Worm (Caenorhabditis elegans) whole organism, early embryonic: Measurements from ENCODE around the gene pmp-4.

ENCODE experiments used
- B0310.2 ChIP-seq: sonication (generic microtip); optimal IDR thresholded peaks from 2 replicates; lab custom pipeline; 2016; ENCODE audit warnings: mild to moderate bottlenecking, missing genetic modification characterization, missing compliant biosample characterization
- F13C5.2 ChIP-seq: sonication (generic microtip); optimal IDR thresholded peaks from 2 replicates; lab custom pipeline; 2017; ENCODE audit warnings: mild to moderate bottlenecking, missing genetic modification characterization, inconsistent platforms, missing compliant biosample characterization
- aly-1 ChIP-seq: sonication (generic microtip); optimal IDR thresholded peaks from 2 replicates; lab custom pipeline; 2016; ENCODE audit warnings: missing genetic modification characterization, missing compliant biosample characterization
- ama-1 ChIP-seq: fragments of 150-350 bp; optimal IDR thresholded peaks from 2 replicates; lab custom pipeline; 2014
- ceh-13 ChIP-seq: fragments of 200-800 bp; sonication (Bioruptor generic); optimal IDR thresholded peaks from 2 replicates; lab custom pipeline; 2018; ENCODE audit warnings: mild to moderate bottlenecking, missing genetic modification characterization, missing compliant biosample characterization
- ceh-36 ChIP-seq: sonication (generic microtip); optimal IDR thresholded peaks from 2 replicates; lab custom pipeline; 2016; ENCODE audit warnings: missing genetic modification characterization, inconsistent platforms, missing compliant biosample characterization
- ets-7 ChIP-seq: sonication (generic microtip); optimal IDR thresholded peaks from 2 replicates; lab custom pipeline; 2016; ENCODE audit warnings: missing genotype, missing genetic modification characterization, missing compliant biosample characterization
- flt-1 ChIP-seq: fragments of 200-800 bp; sonication (Bioruptor generic); IDR thresholded peaks from 2 replicates; pipeline ENCODE4 v1.3.6; 2022; ENCODE audit warnings: missing genetic modification characterization, missing compliant biosample characterization
- hmbx-1 ChIP-seq: sonication (generic microtip); optimal IDR thresholded peaks from 2 replicates; lab custom pipeline; 2016; ENCODE audit warnings: mild to moderate bottlenecking, missing genetic modification characterization, missing compliant biosample characterization
- hmg-4 ChIP-seq: fragments of 200-800 bp; sonication (Bioruptor generic); optimal IDR thresholded peaks from 2 replicates; lab custom pipeline; 2018; ENCODE audit warnings: mild to moderate bottlenecking, missing genetic modification characterization, missing compliant biosample characterization
- hnd-1 ChIP-seq: sonication (generic microtip); optimal IDR thresholded peaks from 2 replicates; lab custom pipeline; 2016; ENCODE audit warnings: missing genetic modification characterization, missing compliant biosample characterization
- pes-1 ChIP-seq: fragments of 200-800 bp; sonication (Bioruptor generic); IDR thresholded peaks from 2 replicates; pipeline ENCODE4 v1.3.6; 2022; ENCODE audit warnings: missing genetic modification reagents, missing genetic modification characterization, missing compliant biosample characterization
- scrt-1 ChIP-seq: fragments of 200-800 bp; sonication (Bioruptor generic); IDR thresholded peaks from 2 replicates; pipeline ENCODE4 v1.3.6; 2022; ENCODE audit warnings: missing genetic modification characterization, missing compliant biosample characterization
- sea-1 ChIP-seq: fragments of 200-800 bp; sonication (Bioruptor generic); conservative IDR thresholded peaks from 2 replicates; pipeline ENCODE4 v1.3.6; 2022; ENCODE audit warnings: missing genetic modification characterization, missing compliant biosample characterization
- tbx-11 ChIP-seq: fragments of 200-800 bp; sonication (Bioruptor generic); IDR thresholded peaks from 2 replicates; pipeline ENCODE4 v1.3.6; 2022; ENCODE audit warnings: missing genetic modification characterization, missing compliant biosample characterization
- tbx-37 ChIP-seq: fragments of 200-800 bp; sonication (Bioruptor generic); conservative IDR thresholded peaks from 2 replicates; pipeline ENCODE4 v1.3.6; 2022; ENCODE audit warnings: missing genetic modification reagents, missing genetic modification characterization, missing compliant biosample characterization
- tra-4 ChIP-seq: sonication (generic microtip); optimal IDR thresholded peaks from 2 replicates; lab custom pipeline; 2017; ENCODE audit warnings: missing genetic modification characterization, missing compliant biosample characterization

Gene pmp-4

ce11 chrIV:17440001-17440400, 34.6 kb upstream of the pmp-4 start, which contains the start of gene C06A12.19:
Gene C06A12.19, minus strand, starts transcription at chrIV:17440101.
- TF ChIP-seq F13C5.2 (tag; lab: Kevin White, UChicago) (no peak), ceh-13 (GFP tag; lab: Kevin White, UChicago) (no peak), tbx-11 (GFP tag; lab: Robert Waterston, UW) (no peak), pes-1 (GFP tag; lab: Robert Waterston, UW) (no peak), ceh-36 (no peak), hmbx-1 (tag; lab: Kevin White, UChicago) (no peak), tra-4 (no peak), scrt-1 (GFP tag; lab: Robert Waterston, UW) (no peak), flt-1 (no peak), B0310.2 (tag; lab: Kevin White, UChicago) (no peak)

DNA sequence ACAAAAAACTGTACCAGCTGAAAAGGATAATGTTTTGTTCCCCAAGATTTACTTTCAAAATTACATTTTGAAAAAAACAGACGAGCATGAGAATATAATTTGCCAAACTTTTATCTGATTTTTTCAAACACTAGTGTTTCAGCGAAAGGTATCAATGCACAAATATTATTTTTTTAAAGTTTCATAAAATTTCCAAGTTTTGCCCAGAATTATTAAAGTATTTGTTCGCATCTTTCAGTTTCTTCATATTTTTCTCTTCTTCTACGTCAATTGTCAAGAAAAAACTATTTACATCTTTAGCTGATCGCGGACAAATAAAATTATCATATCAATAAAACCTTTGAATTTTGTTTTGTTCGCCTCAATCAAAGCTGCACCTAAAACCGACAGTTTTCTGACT, 31.6 kb upstream of the pmp-4 start, which contains the start of gene C06A12.8:
C06A12.8 (plus strand) TSS at position 301 of the 400 bp plus-strand sequence.
- no peak for TF ChIP-seq scrt-1 (GFP tag; lab: Robert Waterston, UW)
- TF ChIP-seq ets-7 (tag; lab: Kevin White, UChicago): no peak
- TF ChIP-seq ama-1 (lab: Kevin White, UChicago): no peak
- no peak for TF ChIP-seq sea-1

DNA sequence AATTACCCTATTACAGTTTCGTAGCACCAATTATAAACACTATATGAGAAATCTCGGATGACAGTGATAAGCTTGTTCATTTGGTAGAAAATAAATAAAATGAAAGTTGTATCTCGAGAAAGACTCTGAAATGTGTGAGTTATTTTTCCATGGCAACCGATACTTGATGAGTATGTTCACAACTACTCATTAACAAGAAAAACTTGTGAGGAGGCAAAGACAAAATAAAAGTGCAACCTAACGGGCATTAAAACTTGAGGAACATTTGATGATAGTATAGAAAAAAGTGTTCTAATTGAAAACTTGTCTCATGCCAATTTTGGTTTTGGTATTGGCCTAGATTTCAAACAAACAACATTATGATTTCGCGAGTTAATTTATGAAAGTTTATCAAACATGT, 31.1 kb upstream of the pmp-4 start, which contains the start of gene gcy-27:
gcy-27 (minus strand) TSS at position 101 of the 400 bp plus-strand sequence.
- TF ChIP-seq ceh-36: no peak
- TF ChIP-seq tbx-11 (GFP tag; lab: Robert Waterston, UW): no peak
- TF ChIP-seq tra-4: no peak
- TF ChIP-seq hmg-4: no peak
- no peak for TF ChIP-seq aly-1
- no peak for TF ChIP-seq tbx-37 (GFP tag; lab: Robert Waterston, UW)
- TF ChIP-seq flt-1: no peak
- no peak for TF ChIP-seq hnd-1 (tag; lab: Kevin White, UChicago)
- no peak for TF ChIP-seq scrt-1 (GFP tag; lab: Robert Waterston, UW)
- TF ChIP-seq hmbx-1 (tag; lab: Kevin White, UChicago): no peak
- TF ChIP-seq B0310.2 (tag; lab: Kevin White, UChicago): no peak

- TF ChIP-seq tbx-11 (GFP tag; lab: Robert Waterston, UW) (no peak), hmg-4 (no peak), ets-7 (tag; lab: Kevin White, UChicago) (no peak), scrt-1 (GFP tag; lab: Robert Waterston, UW) (no peak), pes-1 (GFP tag; lab: Robert Waterston, UW) (no peak), hnd-1 (tag; lab: Kevin White, UChicago) (no peak), ceh-36 (no peak), tbx-37 (GFP tag; lab: Robert Waterston, UW) (no peak), hmbx-1 (tag; lab: Kevin White, UChicago) (no peak), B0310.2 (tag; lab: Kevin White, UChicago) (no peak), flt-1 (no peak), tra-4 (no peak)
Measured at ce11 chrIV:17435228-17435627, 29.8 kb upstream of the pmp-4 start.

- TF ChIP-seq ets-7 (tag; lab: Kevin White, UChicago): no peak
- TF ChIP-seq aly-1: no peak
- no peak for TF ChIP-seq tra-4
- TF ChIP-seq tbx-37 (GFP tag; lab: Robert Waterston, UW): no peak
- no peak for TF ChIP-seq flt-1
- no peak for TF ChIP-seq ama-1 (lab: Kevin White, UChicago)
- no peak for TF ChIP-seq hmbx-1 (tag; lab: Kevin White, UChicago)
- no peak for TF ChIP-seq ceh-36
- no peak for TF ChIP-seq tbx-11 (GFP tag; lab: Robert Waterston, UW)
- no peak for TF ChIP-seq pes-1 (GFP tag; lab: Robert Waterston, UW)
- no peak for TF ChIP-seq sea-1
- no peak for TF ChIP-seq ceh-13 (GFP tag; lab: Kevin White, UChicago)
Measured at ce11 chrIV:17432223-17432826, 26.9 kb upstream of the pmp-4 start.

ce11 chrIV:17431287-17431686, 25.9 kb upstream of the pmp-4 start, which contains the start of gene lact-6:
Gene lact-6, minus strand, starts transcription at chrIV:17431387.
- TF ChIP-seq flt-1 (no peak), ceh-13 (GFP tag; lab: Kevin White, UChicago) (no peak), tbx-37 (GFP tag; lab: Robert Waterston, UW) (no peak), B0310.2 (tag; lab: Kevin White, UChicago) (no peak), tra-4 (no peak), scrt-1 (GFP tag; lab: Robert Waterston, UW) (no peak), aly-1 (no peak), F13C5.2 (tag; lab: Kevin White, UChicago) (no peak), ama-1 (lab: Kevin White, UChicago) (no peak), tbx-11 (GFP tag; lab: Robert Waterston, UW) (no peak), sea-1 (no peak), hnd-1 (tag; lab: Kevin White, UChicago) (no peak), ets-7 (tag; lab: Kevin White, UChicago) (no peak), ceh-36 (no peak)

- TF ChIP-seq hnd-1 (tag; lab: Kevin White, UChicago) (no peak), flt-1 (no peak), F13C5.2 (tag; lab: Kevin White, UChicago) (no peak), sea-1 (no peak), hmbx-1 (tag; lab: Kevin White, UChicago) (no peak), ama-1 (lab: Kevin White, UChicago) (no peak), pes-1 (GFP tag; lab: Robert Waterston, UW) (no peak), ets-7 (tag; lab: Kevin White, UChicago) (no peak), tra-4 (no peak), aly-1 (no peak), hmg-4 (no peak)
Measured at ce11 chrIV:17427423-17427822, 22.0 kb upstream of the pmp-4 start, which contains the start of gene C06A12.3. Gene C06A12.3, plus strand, starts transcription at chrIV:17427723.

ce11 chrIV:17426970-17427369, 21.5 kb upstream of the pmp-4 start:
- TF ChIP-seq tbx-37 (GFP tag; lab: Robert Waterston, UW) (no peak), hnd-1 (tag; lab: Kevin White, UChicago) (no peak), hmbx-1 (tag; lab: Kevin White, UChicago) (no peak), B0310.2 (tag; lab: Kevin White, UChicago) (no peak), aly-1 (no peak), hmg-4 (no peak), ceh-36 (no peak), scrt-1 (GFP tag; lab: Robert Waterston, UW) (no peak), pes-1 (GFP tag; lab: Robert Waterston, UW) (no peak), F13C5.2 (tag; lab: Kevin White, UChicago) (no peak), tra-4 (no peak)
